Worm (Caenorhabditis elegans) whole organism, L4 larva: ENCODE results near the gene R09D1.13.

Experiments
- R02D3.7 ChIP-seq: fragments of 150-350 bp; sonication (generic microtip); optimal IDR thresholded peaks from 3 replicates; lab custom pipeline; 2014; ENCODE audit warnings: missing biosample characterization, missing genetic modification characterization
- Y48G9A.11 ChIP-seq: fragments of 200-800 bp; sonication (Bioruptor generic); IDR thresholded peaks from 2 replicates; pipeline ENCODE4 v1.3.6; 2022; ENCODE audit warnings: missing genetic modification reagents, missing genetic modification characterization, missing compliant biosample characterization
- Y75B8A.6 ChIP-seq: fragments of 200-800 bp; sonication (Bioruptor generic); IDR thresholded peaks from 2 replicates; pipeline ENCODE4 v1.3.6; 2022; ENCODE audit warnings: missing genetic modification reagents, missing genetic modification characterization, missing compliant biosample characterization
- aha-1 ChIP-seq: fragments of 150-350 bp; peaks from one replicate; lab custom pipeline; 2014; ENCODE audit warnings: missing biosample characterization, missing genetic modification characterization
- aly-2 ChIP-seq: sonication (generic microtip); optimal IDR thresholded peaks from 2 replicates; lab custom pipeline; 2018; ENCODE audit warnings: missing biosample characterization, missing genetic modification characterization
- ceh-32 ChIP-seq: sonication (generic microtip); optimal IDR thresholded peaks from 2 replicates; lab custom pipeline; 2016; ENCODE audit warnings: mild to moderate bottlenecking, missing genetic modification characterization, missing compliant biosample characterization; ENCODE audit not compliant: poor library complexity
- ceh-62 ChIP-seq: sonication (generic microtip); optimal IDR thresholded peaks from 2 replicates; lab custom pipeline; 2017; ENCODE audit warnings: missing biosample characterization, missing genetic modification characterization
- ctbp-1 ChIP-seq: fragments of 200-800 bp; sonication (Bioruptor generic); IDR thresholded peaks from 2 replicates; pipeline ENCODE4 v1.3.6; 2022; ENCODE audit warnings: missing genetic modification reagents, missing genetic modification characterization, missing compliant biosample characterization
- daf-16 ChIP-seq, 3 experiments: sonication (generic microtip); optimal IDR thresholded peaks; 2 replicates each; lab custom pipeline; 2016 to 2017; ENCODE audit warnings: missing genetic modification characterization in 3 of 3, missing genetic modification reagents in 3 of 3, mild to moderate bottlenecking in 2 of 3, missing compliant biosample characterization in 2 of 3, missing biosample characterization in 1 of 3, moderate library complexity in 1 of 3
- daf-8 ChIP-seq: fragments of 200-800 bp; sonication (Bioruptor generic); IDR thresholded peaks from 2 replicates; pipeline ENCODE4 v1.3.6; 2022; ENCODE audit warnings: missing genetic modification characterization, missing compliant biosample characterization
- dmd-6 ChIP-seq: fragments of 200-800 bp; sonication (Bioruptor generic); IDR thresholded peaks from 2 replicates; pipeline ENCODE4 v1.3.6; 2022; ENCODE audit warnings: missing genetic modification reagents, missing genetic modification characterization, missing compliant biosample characterization
- duxl-1 ChIP-seq: sonication (generic microtip); optimal IDR thresholded peaks from 2 replicates; lab custom pipeline; 2016; ENCODE audit warnings: mild to moderate bottlenecking, missing genetic modification characterization, moderate library complexity, missing compliant biosample characterization; ENCODE audit not compliant: poor library complexity
- dve-1 ChIP-seq: sonication (generic microtip); optimal IDR thresholded peaks from 2 replicates; lab custom pipeline; 2017; ENCODE audit warnings: antibody characterized with exemption, mild to moderate bottlenecking, missing genetic modification characterization, missing compliant biosample characterization; ENCODE audit not compliant: insufficient read depth
- fkh-10 ChIP-seq: fragments of 150-350 bp; optimal IDR thresholded peaks from 2 replicates; lab custom pipeline; 2014; ENCODE audit warnings: missing biosample characterization, missing genetic modification reagents, missing genetic modification characterization
- gei-8 ChIP-seq: fragments of 200-800 bp; sonication (Bioruptor generic); optimal IDR thresholded peaks from 2 replicates; lab custom pipeline; 2018; ENCODE audit warnings: mild to moderate bottlenecking, missing genetic modification characterization, missing compliant biosample characterization
- hif-1 ChIP-seq, 2 experiments: sonication (generic microtip); optimal IDR thresholded peaks; 2 replicates each; lab custom pipeline; 2016 to 2017; ENCODE audit warnings: missing compliant biosample characterization in 2 of 2, missing genetic modification characterization in 2 of 2, missing genetic modification reagents in 2 of 2, missing genotype in 2 of 2, mild to moderate bottlenecking in 1 of 2
- hlh-11 ChIP-seq: fragments of 200-800 bp; sonication (Bioruptor generic); optimal IDR thresholded peaks from 2 replicates; lab custom pipeline; 2018; ENCODE audit warnings: mild to moderate bottlenecking, missing genetic modification characterization, missing compliant biosample characterization
- hlh-30 ChIP-seq: sonication (generic microtip); optimal IDR thresholded peaks from 2 replicates; lab custom pipeline; 2017; ENCODE audit warnings: antibody characterized with exemption, mild to moderate bottlenecking, missing genetic modification characterization, missing compliant biosample characterization; ENCODE audit not compliant: insufficient read depth
- lin-1 ChIP-seq: fragments of 200-800 bp; sonication (Bioruptor generic); IDR thresholded peaks from 2 replicates; pipeline ENCODE4 v1.3.6; 2022; ENCODE audit warnings: missing genetic modification reagents, missing genetic modification characterization, missing compliant biosample characterization
- lin-13 ChIP-seq: fragments of 150-350 bp; optimal IDR thresholded peaks from 2 replicates; lab custom pipeline; 2014; ENCODE audit warnings: missing biosample characterization, missing genetic modification reagents, missing genetic modification characterization
- lin-15B ChIP-seq: fragments of 150-350 bp; sonication (generic microtip); optimal IDR thresholded peaks from 3 replicates; lab custom pipeline; 2014; ENCODE audit warnings: missing biosample characterization, missing genetic modification characterization
- lin-29 ChIP-seq: fragments of 200-800 bp; sonication (Bioruptor generic); IDR thresholded peaks from 2 replicates; pipeline ENCODE4 v1.3.6; 2022; ENCODE audit warnings: missing genetic modification reagents, missing genetic modification characterization, missing compliant biosample characterization
- madf-5 ChIP-seq, 2 experiments: fragments of 200-800 bp; sonication (Bioruptor generic); IDR thresholded peaks; 2 replicates each; pipeline ENCODE4 v1.3.6; 2022; ENCODE audit warnings: missing compliant biosample characterization in 2 of 2, missing genetic modification characterization in 2 of 2
- mdl-1 ChIP-seq, 2 experiments: fragments of 150-350 bp in 1 of 2; sonication (generic microtip) in 1 of 2; optimal IDR thresholded peaks; 2 replicates each; lab custom pipeline; 2014 to 2017; ENCODE audit warnings: missing biosample characterization in 2 of 2, missing genetic modification characterization in 2 of 2
- mxl-2 ChIP-seq: fragments of 200-800 bp; sonication (Bioruptor generic); conservative IDR thresholded peaks from 2 replicates; pipeline ENCODE4 v1.3.6; 2022; ENCODE audit warnings: missing genetic modification reagents, missing genetic modification characterization, missing compliant biosample characterization
- mxl-3 ChIP-seq: fragments of 200-800 bp; sonication (Bioruptor generic); optimal IDR thresholded peaks from 2 replicates; lab custom pipeline; 2018; ENCODE audit warnings: mild to moderate bottlenecking, missing genetic modification characterization, missing compliant biosample characterization
- nhr-102 ChIP-seq: sonication (generic microtip); optimal IDR thresholded peaks from 2 replicates; lab custom pipeline; 2016; ENCODE audit warnings: mild to moderate bottlenecking, missing genetic modification characterization, moderate library complexity, missing compliant biosample characterization
- nhr-28 ChIP-seq: fragments of 150-350 bp; optimal IDR thresholded peaks from 2 replicates; lab custom pipeline; 2014; ENCODE audit warnings: missing biosample characterization, missing genetic modification characterization
- nhr-41 ChIP-seq: fragments of 200-800 bp; sonication (Bioruptor generic); IDR thresholded peaks from 2 replicates; pipeline ENCODE4 v1.3.6; 2022; ENCODE audit warnings: missing genetic modification reagents, missing genetic modification characterization, missing compliant biosample characterization
- nhr-77 ChIP-seq: fragments of 150-350 bp; optimal IDR thresholded peaks from 2 replicates; lab custom pipeline; 2014; ENCODE audit warnings: missing biosample characterization, missing genetic modification characterization
- pha-4 ChIP-seq, 2 experiments: fragments of 150-350 bp in 1 of 2; fragments of 200-800 bp in 1 of 2; sonication (Bioruptor generic) in 1 of 2; IDR thresholded peaks in 1 of 2; optimal IDR thresholded peaks in 1 of 2; 2 replicates each; pipeline versions ENCODE4 v1.3.6 to Lab custom; 2014 to 2022; ENCODE audit warnings: missing genetic modification characterization in 2 of 2, missing genetic modification reagents in 2 of 2, missing biosample characterization in 1 of 2, missing compliant biosample characterization in 1 of 2
- php-3 ChIP-seq: fragments of 200-800 bp; sonication (Bioruptor generic); IDR thresholded peaks from 2 replicates; pipeline ENCODE4 v1.3.6; 2022; ENCODE audit warnings: missing genetic modification reagents, missing genetic modification characterization, missing compliant biosample characterization
- pqm-1 ChIP-seq: sonication (generic microtip); optimal IDR thresholded peaks from 2 replicates; lab custom pipeline; 2017; ENCODE audit warnings: missing biosample characterization, missing genetic modification characterization
- unc-130 ChIP-seq: sonication (generic microtip); optimal IDR thresholded peaks from 2 replicates; lab custom pipeline; 2016; ENCODE audit warnings: missing genetic modification reagents, missing genetic modification characterization, missing compliant biosample characterization
- unc-62 ChIP-seq, 3 experiments: fragments of 150-350 bp in 1 of 3; sonication (generic microtip); optimal IDR thresholded peaks in 2 of 3; peaks in 1 of 3; 1 replicate in 1 of 3; 2 replicates in 2 of 3; lab custom pipeline; 2014 to 2017; ENCODE audit warnings: missing biosample characterization in 3 of 3, missing genetic modification characterization in 3 of 3, missing genetic modification reagents in 3 of 3, missing genotype in 1 of 3

Gene R09D1.13

ce11 chrII:9487337-9487950 lies 42.2 kb upstream of the R09D1.13 start, which contains the start of gene T19H5.4 (continued):
- TF ChIP-seq Y75B8A.6 (peak; percentile 53; the same call in 1 of the 2 replicates), nhr-77 (tag; lab: Kevin White, UChicago) (peak; percentile 12), ceh-32 (tag; lab: Kevin White, UChicago) (no peak), madf-5 (GFP tag; IDR thresholded peaks at IDR 0.05; lab: Robert Waterston, UW) (no peak), lin-29 (GFP tag; lab: Robert Waterston, UW) (no peak), duxl-1 (peak; percentile 24), php-3 (GFP tag; lab: Robert Waterston, UW) (peak; percentile 38; the same call in 1 of the 2 replicates), aly-2 (tag; lab: Kevin White, UChicago) (no peak), mxl-2 (no peak), R02D3.7 (tag; lab: Kevin White, UChicago) (no peak), lin-13 (peak; percentile 16)

- TF ChIP-seq nhr-28 (tag; lab: Kevin White, UChicago) = peak; percentile 75
- no peak for TF ChIP-seq pha-4 (GFP tag; IDR thresholded peaks at IDR 0.05; lab: Robert Waterston, UW)
- TF ChIP-seq pha-4 (tag; optimal IDR thresholded peaks at IDR 0.05; lab: Kevin White, UChicago) = peak; percentile 38
- peak; percentile 90 for TF ChIP-seq aha-1 (tag; lab: Kevin White, UChicago)
- TF ChIP-seq lin-29 (GFP tag; lab: Robert Waterston, UW) = no peak
- TF ChIP-seq daf-8 (GFP tag; lab: Robert Waterston, UW) = no peak
- TF ChIP-seq nhr-102 (tag; lab: Kevin White, UChicago) = no peak
- TF ChIP-seq hlh-30 (tag; lab: Kevin White, UChicago) = no peak
- TF ChIP-seq mxl-3 = peak; percentile 88
- no peak for TF ChIP-seq ceh-62 (tag; lab: Kevin White, UChicago)
- TF ChIP-seq unc-62 (GFP tag; optimal IDR thresholded peaks at IDR 0.05 in 1 of 2; lab: Kevin White, UChicago) = peak in 1 of 2 experiments; percentile 9
- TF ChIP-seq unc-62 (tag; optimal IDR thresholded peaks at IDR 0.05; lab: Kevin White, UChicago) = no peak
- TF ChIP-seq hlh-11 = peak; percentile 19
- no peak for TF ChIP-seq lin-15B (tag; lab: Kevin White, UChicago)
- TF ChIP-seq mdl-1 (tag; optimal IDR thresholded peaks at IDR 0.05; lab: Kevin White, UChicago) = peak in 1 of 2 experiments; percentile 37
Measured at ce11 chrII:9485081-9485730, 39.9 kb upstream of the R09D1.13 start.

- no peak for TF ChIP-seq nhr-41 (GFP tag; lab: Robert Waterston, UW)
- TF ChIP-seq pha-4 (GFP tag; IDR thresholded peaks at IDR 0.05; lab: Robert Waterston, UW) = no peak
- no peak for TF ChIP-seq pha-4 (tag; optimal IDR thresholded peaks at IDR 0.05; lab: Kevin White, UChicago)
- TF ChIP-seq daf-16 (GFP tag; optimal IDR thresholded peaks at IDR 0.05; lab: Kevin White, UChicago) = peak in 1 of 2 experiments; percentile 21
- TF ChIP-seq daf-16 (tag; optimal IDR thresholded peaks at IDR 0.05; lab: Kevin White, UChicago) = peak; percentile 78
- TF ChIP-seq Y48G9A.11 (GFP tag; lab: Robert Waterston, UW) = no peak
- no peak for TF ChIP-seq fkh-10 (GFP tag; lab: Kevin White, UChicago)
- TF ChIP-seq hlh-11 = peak; percentile 30
- TF ChIP-seq pqm-1 (tag; lab: Kevin White, UChicago) = peak; percentile 17
- peak; percentile 37 for TF ChIP-seq aha-1 (tag; lab: Kevin White, UChicago)
- TF ChIP-seq gei-8 (GFP tag; lab: Kevin White, UChicago) = no peak
- no peak for TF ChIP-seq ctbp-1 (GFP tag; lab: Robert Waterston, UW)
- peak in 1 of 2 experiments; percentile 59 for TF ChIP-seq hif-1 (tag; optimal IDR thresholded peaks at IDR 0.05; lab: Kevin White, UChicago)
- peak; percentile 54 for TF ChIP-seq nhr-28 (tag; lab: Kevin White, UChicago)
- peak in 1 of 2 experiments; percentile 90 for TF ChIP-seq unc-62 (GFP tag; optimal IDR thresholded peaks at IDR 0.05 in 1 of 2; lab: Kevin White, UChicago)
- TF ChIP-seq unc-62 (tag; optimal IDR thresholded peaks at IDR 0.05; lab: Kevin White, UChicago) = no peak
- TF ChIP-seq lin-29 (GFP tag; lab: Robert Waterston, UW) = no peak
- peak; percentile 42; the same call in 1 of the 2 replicates for TF ChIP-seq lin-1 (GFP tag; lab: Robert Waterston, UW)
- peak; percentile 66 for TF ChIP-seq dmd-6 (GFP tag; lab: Robert Waterston, UW)
- TF ChIP-seq dve-1 (tag; lab: Kevin White, UChicago) = peak; percentile 39
- TF ChIP-seq unc-130 (GFP tag; lab: Kevin White, UChicago) = no peak
Measured at ce11 chrII:9483342-9483741, 38.1 kb upstream of the R09D1.13 start.
